Worm (Caenorhabditis elegans): ENCODE data around the gene cav-1.
"Not testable (repeated sequence)": the region's sequence is repeated elsewhere in the genome, so short reads cannot be mapped to it uniquely, and the experiment has no call there.

DNA sequence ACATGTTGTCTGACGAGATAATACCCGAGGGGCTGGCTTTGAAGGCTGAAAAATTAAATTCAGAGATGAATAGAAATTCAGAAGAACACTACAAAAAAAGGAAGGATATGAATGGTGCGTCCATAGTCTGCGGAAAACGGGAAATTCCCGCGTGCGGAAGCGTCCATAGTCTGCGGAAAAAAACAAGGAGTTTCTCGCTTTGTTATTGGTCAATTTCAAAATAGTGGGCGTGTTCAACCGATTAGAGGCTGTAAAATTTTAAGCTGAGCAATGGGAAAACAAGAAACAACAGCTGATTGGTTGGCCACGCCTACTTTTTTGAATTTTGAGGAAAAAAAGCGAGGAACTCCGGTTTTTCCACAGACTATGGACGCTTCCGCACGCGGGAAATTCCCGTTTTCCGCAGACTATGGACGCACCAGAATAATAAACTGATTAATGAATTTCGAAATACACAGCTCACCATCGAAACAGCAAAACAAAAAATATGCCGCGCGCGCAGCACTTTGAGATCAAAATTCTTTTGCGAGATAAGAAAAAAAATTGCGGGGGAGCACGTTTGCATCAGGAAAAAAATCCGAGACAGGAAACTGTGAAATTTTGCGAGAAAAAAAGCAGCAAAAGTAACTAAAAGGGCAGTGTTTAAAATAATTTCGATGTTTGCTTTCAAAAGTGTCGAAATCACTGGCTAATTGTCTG is 31.3 kb upstream of the cav-1 start, which contains the start of gene gln-6:
- TF ChIP-seq him-1, dao-5 (tag; optimal IDR thresholded peaks at IDR 0.05): not testable (repeated sequence)
